Fruit fly (Drosophila melanogaster) whole organism, embryonic: Measurements from ENCODE around the gene 5-HT7.

Source experiments
- Ada2b ChIP-seq: fragments of 200-800 bp; sonication (Bioruptor generic); IDR thresholded peaks from 2 replicates; pipeline ENCODE4 v1.3.6; 2022; ENCODE audit warnings: missing biosample characterization, missing genetic modification characterization
- Aef1 ChIP-seq: fragments of 200-800 bp; sonication (Bioruptor generic); IDR thresholded peaks from 3 replicates; pipeline ENCODE4 v1.3.6; 2022; ENCODE audit warnings: missing biosample characterization, missing genetic modification characterization
- CG10366 ChIP-seq: fragments of 200-800 bp; sonication (Bioruptor generic); IDR thresholded peaks from 2 replicates; pipeline ENCODE4 v1.3.6; 2022; ENCODE audit warnings: missing biosample characterization, missing genetic modification characterization
- CG10654 ChIP-seq: fragments of 200-800 bp; sonication (Bioruptor generic); optimal IDR thresholded peaks from 2 replicates; lab custom pipeline; 2016; ENCODE audit warnings: missing biosample characterization, missing genetic modification characterization
- CG11085 ChIP-seq: fragments of 200-800 bp; sonication (Bioruptor generic); IDR thresholded peaks from 2 replicates; pipeline ENCODE4 v1.3.6; 2022; ENCODE audit warnings: missing biosample characterization, missing genetic modification characterization
- CG11456 ChIP-seq: fragments of 200-800 bp; sonication (Bioruptor generic); IDR thresholded peaks from 3 replicates; pipeline ENCODE4 v1.3.6; 2022; ENCODE audit warnings: missing biosample characterization, missing genetic modification characterization
- CG11696 ChIP-seq: fragments of 200-800 bp; sonication (Bioruptor generic); IDR thresholded peaks from 2 replicates; pipeline ENCODE4 v1.3.6; 2022; ENCODE audit warnings: missing biosample characterization, missing genetic modification characterization
- CG14441 ChIP-seq: fragments of 200-800 bp; sonication (Bioruptor generic); IDR thresholded peaks from 2 replicates; pipeline ENCODE4 v1.3.6; 2022; ENCODE audit warnings: missing biosample characterization, missing genetic modification characterization
- CG14667 ChIP-seq: fragments of 200-800 bp; sonication (Bioruptor generic); IDR thresholded peaks from 2 replicates; pipeline ENCODE4 v1.3.6; 2022; ENCODE audit warnings: missing biosample characterization, missing genetic modification characterization
- CG17912 ChIP-seq: fragments of 200-800 bp; sonication (Bioruptor generic); optimal IDR thresholded peaks from 2 replicates; lab custom pipeline; 2018; ENCODE audit warnings: missing biosample characterization, mild to moderate bottlenecking, missing genetic modification characterization
- CG2129 ChIP-seq: fragments of 200-800 bp; sonication (Bioruptor generic); IDR thresholded peaks from 2 replicates; pipeline ENCODE4 v1.3.6; 2022; ENCODE audit warnings: missing biosample characterization, missing genetic modification characterization; ENCODE audit not compliant: partially characterized antibody
- CG32532 ChIP-seq: fragments of 200-800 bp; sonication (Bioruptor generic); IDR thresholded peaks from 2 replicates; pipeline ENCODE4 v1.3.6; 2022; ENCODE audit warnings: missing biosample characterization, missing genetic modification characterization
- CG32772 ChIP-seq: fragments of 200-800 bp; sonication (Bioruptor generic); IDR thresholded peaks from 2 replicates; pipeline ENCODE4 v1.3.6; 2022; ENCODE audit warnings: missing biosample characterization, missing genetic modification characterization
- CG3281 ChIP-seq: fragments of 200-800 bp; sonication (Bioruptor generic); optimal IDR thresholded peaks from 3 replicates; lab custom pipeline; 2017; ENCODE audit warnings: missing biosample characterization, mild to moderate bottlenecking, missing genetic modification characterization
- CG33557 ChIP-seq: fragments of 200-800 bp; sonication (Bioruptor generic); optimal IDR thresholded peaks from 2 replicates; lab custom pipeline; 2019; ENCODE audit warnings: missing biosample characterization, mild to moderate bottlenecking, missing genetic modification characterization, moderate library complexity
- CG4730 ChIP-seq: fragments of 200-800 bp; sonication (Bioruptor generic); IDR thresholded peaks from 2 replicates; pipeline ENCODE4 v1.3.6; 2022; ENCODE audit warnings: missing biosample characterization, missing genetic modification characterization
- CG6765 ChIP-seq: fragments of 200-800 bp; sonication (Bioruptor generic); optimal IDR thresholded peaks from 3 replicates; lab custom pipeline; 2017; ENCODE audit warnings: missing biosample characterization, mild to moderate bottlenecking, missing genetic modification characterization
- CkIIα-i1 ChIP-seq: fragments of 200-800 bp; sonication (Bioruptor generic); IDR thresholded peaks from 2 replicates; pipeline ENCODE4 v1.3.6; 2022; ENCODE audit warnings: missing biosample characterization, missing genetic modification characterization
- D19B ChIP-seq: fragments of 200-800 bp; sonication (Bioruptor generic); optimal IDR thresholded peaks from 2 replicates; lab custom pipeline; 2017; ENCODE audit warnings: missing biosample characterization, mild to moderate bottlenecking, missing genetic modification characterization
- Doc2 ChIP-seq: fragments of 200-800 bp; sonication (Bioruptor generic); IDR thresholded peaks from 2 replicates; pipeline ENCODE4 v1.3.6; 2022; ENCODE audit warnings: missing biosample characterization, missing genetic modification characterization
- Ets65A ChIP-seq: fragments of 200-800 bp; sonication (Bioruptor generic); peaks from one replicate; lab custom pipeline; 2016; ENCODE audit warnings: missing biosample characterization, missing genetic modification characterization
- H2.0 ChIP-seq: fragments of 200-800 bp; sonication (Bioruptor generic); IDR thresholded peaks from 2 replicates; pipeline ENCODE4 v1.3.6; 2022; ENCODE audit warnings: missing biosample characterization, missing genetic modification characterization
- Hmr ChIP-seq: fragments of 200-800 bp; sonication (Bioruptor generic); optimal IDR thresholded peaks from 3 replicates; lab custom pipeline; 2017; ENCODE audit warnings: mild to moderate bottlenecking, missing biosample characterization, missing genetic modification reagents, missing genetic modification characterization
- Sox102F ChIP-seq: fragments of 200-800 bp; sonication (Bioruptor generic); optimal IDR thresholded peaks from 2 replicates; lab custom pipeline; 2018; ENCODE audit warnings: missing biosample characterization, mild to moderate bottlenecking, missing genetic modification characterization, moderate library complexity
- ac ChIP-seq: fragments of 200-800 bp; sonication (Bioruptor generic); optimal IDR thresholded peaks from 3 replicates; lab custom pipeline; 2017; ENCODE audit warnings: missing biosample characterization, mild to moderate bottlenecking, missing genetic modification characterization
- bbx ChIP-seq: fragments of 200-800 bp; sonication (Bioruptor generic); IDR thresholded peaks from 2 replicates; pipeline ENCODE4 v1.3.6; 2022; ENCODE audit warnings: missing biosample characterization, missing genetic modification characterization; ENCODE audit not compliant: partially characterized antibody
- caup ChIP-seq: fragments of 200-800 bp; sonication (Bioruptor generic); optimal IDR thresholded peaks from 3 replicates; lab custom pipeline; 2017; ENCODE audit warnings: missing biosample characterization, mild to moderate bottlenecking, missing genetic modification characterization, moderate library complexity; ENCODE audit not compliant: severe bottlenecking
- crol ChIP-seq: fragments of 200-800 bp; sonication (Bioruptor generic); IDR thresholded peaks from 2 replicates; pipeline ENCODE4 v1.3.6; 2022; ENCODE audit warnings: missing biosample characterization, missing genetic modification characterization
- fd96Cb ChIP-seq: fragments of 200-800 bp; sonication (Bioruptor generic); optimal IDR thresholded peaks from 2 replicates; lab custom pipeline; 2018; ENCODE audit warnings: missing biosample characterization, mild to moderate bottlenecking, missing genetic modification characterization, moderate library complexity
- gem ChIP-seq: fragments of 200-800 bp; sonication (Bioruptor generic); optimal IDR thresholded peaks from 2 replicates; lab custom pipeline; 2019; ENCODE audit warnings: missing biosample characterization, mild to moderate bottlenecking, missing genetic modification characterization, moderate library complexity
- ind ChIP-seq: fragments of 200-800 bp; sonication (Bioruptor generic); optimal IDR thresholded peaks from 3 replicates; lab custom pipeline; 2016; ENCODE audit warnings: missing biosample characterization, missing genetic modification characterization
- jing ChIP-seq: fragments of 200-800 bp; sonication (Bioruptor generic); optimal IDR thresholded peaks from 2 replicates; lab custom pipeline; 2018; ENCODE audit warnings: missing biosample characterization, mild to moderate bottlenecking, missing genetic modification characterization
- ken ChIP-seq: fragments of 200-800 bp; sonication (Bioruptor generic); IDR thresholded peaks from 3 replicates; pipeline ENCODE4 v1.3.6; 2022; ENCODE audit warnings: missing biosample characterization, missing genetic modification characterization
- lab ChIP-seq: fragments of 200-800 bp; sonication (Bioruptor generic); optimal IDR thresholded peaks from 3 replicates; lab custom pipeline; 2017; ENCODE audit warnings: missing biosample characterization, missing genetic modification characterization, mild to moderate bottlenecking, moderate library complexity, missing genetic modification reagents
- lmd ChIP-seq: fragments of 200-800 bp; sonication (Bioruptor generic); IDR thresholded peaks from 2 replicates; pipeline ENCODE4 v1.3.6; 2022; ENCODE audit warnings: missing biosample characterization, missing genetic modification characterization
- nmo ChIP-seq: fragments of 200-800 bp; sonication (Bioruptor generic); optimal IDR thresholded peaks from 2 replicates; lab custom pipeline; 2018; ENCODE audit warnings: missing biosample characterization, mild to moderate bottlenecking, missing genetic modification characterization, moderate library complexity
- pan ChIP-seq, 4 experiments: fragments of >200 bp in 3 of 4; fragments of 200-800 bp in 1 of 4; sonication (Bioruptor generic) in 1 of 4; optimal IDR thresholded peaks in 3 of 4; IDR thresholded peaks in 1 of 4; 2 replicates each; pipeline versions ENCODE4 v1.3.6 to Lab custom; 2017 to 2022; ENCODE audit warnings: missing biosample characterization in 2 of 4, missing genetic modification characterization in 2 of 4, mixed read lengths in 1 of 4
- row ChIP-seq: fragments of 200-800 bp; sonication (Bioruptor generic); IDR thresholded peaks from 3 replicates; pipeline ENCODE4 v1.3.6; 2022; ENCODE audit warnings: missing biosample characterization, missing genetic modification characterization
- slbo ChIP-seq: fragments of 200-800 bp; sonication (Bioruptor generic); IDR thresholded peaks from 2 replicates; pipeline ENCODE4 v1.3.6; 2022; ENCODE audit warnings: missing biosample characterization, missing genetic modification characterization
- sob ChIP-seq: fragments of 200-800 bp; sonication (Bioruptor generic); IDR thresholded peaks from 2 replicates; pipeline ENCODE4 v1.3.6; 2022; ENCODE audit warnings: missing biosample characterization, missing genetic modification characterization
- sr ChIP-seq: fragments of 200-800 bp; sonication (Bioruptor generic); IDR thresholded peaks from 3 replicates; pipeline ENCODE4 v1.3.6; 2022; ENCODE audit warnings: missing biosample characterization, missing genetic modification characterization
- tin ChIP-seq: fragments of 200-800 bp; sonication (Bioruptor generic); optimal IDR thresholded peaks from 3 replicates; lab custom pipeline; 2016; ENCODE audit warnings: missing biosample characterization, missing genetic modification characterization
- tio ChIP-seq: fragments of 200-800 bp; sonication (Bioruptor generic); optimal IDR thresholded peaks from 2 replicates; lab custom pipeline; 2017; ENCODE audit warnings: missing biosample characterization, missing genetic modification characterization, inconsistent platforms
- vvl ChIP-seq: fragments of 200-800 bp; sonication (Bioruptor generic); IDR thresholded peaks from 2 replicates; pipeline ENCODE4 v1.3.6; 2022; ENCODE audit warnings: missing biosample characterization, missing genetic modification characterization
- zen ChIP-seq: fragments of 200-800 bp; sonication (Bioruptor generic); optimal IDR thresholded peaks from 3 replicates; lab custom pipeline; 2018; ENCODE audit warnings: missing biosample characterization, mild to moderate bottlenecking, missing genetic modification characterization, moderate library complexity
- zfh1 ChIP-seq: fragments of 200-800 bp; sonication (Bioruptor generic); IDR thresholded peaks from 3 replicates; pipeline ENCODE4 v1.3.6; 2022; ENCODE audit warnings: missing biosample characterization, missing genetic modification characterization

5-HT7 gene

dm6 chr3R:31019662-31020061 is 3.0 kb upstream of the 5-HT7 start (continued):
- 0 out of 3 replicates have a peak, but pooled peaks have one; percentile 21 for TF ChIP-seq zfh1 (GFP tag; lab: Robert Waterston, UW)
- peak; percentile 33 for TF ChIP-seq nmo (GFP tag; lab: Kevin White, UChicago)
- 0 out of 3 replicates have a peak, but pooled peaks have one; percentile 28 for TF ChIP-seq ken (GFP tag; lab: Robert Waterston, UW)
- TF ChIP-seq tin (GFP tag; lab: Kevin White, UChicago) = no peak
- peak; percentile 2 for TF ChIP-seq fd96Cb (tag; lab: Kevin White, UChicago)
- TF ChIP-seq jing (GFP tag; lab: Kevin White, UChicago) = no peak
- 0 out of 2 replicates have a peak, but pooled peaks have one; percentile 16 for TF ChIP-seq CG11696 (GFP tag; lab: Robert Waterston, UW)
- TF ChIP-seq CkIIα-i1 (GFP tag; lab: Robert Waterston, UW) = no peak
- peak; percentile 57 for TF ChIP-seq gem
- peak; percentile 32; the same call in 1 of the 2 replicates for TF ChIP-seq Ada2b (GFP tag; lab: Robert Waterston, UW)
- TF ChIP-seq ind (GFP tag; lab: Kevin White, UChicago) = peak; percentile 6
- TF ChIP-seq CG17912 (GFP tag; lab: Kevin White, UChicago) = no peak
- peak; percentile 63 for TF ChIP-seq Ets65A
- TF ChIP-seq slbo = peak; percentile 69
- TF ChIP-seq CG10654 (GFP tag; lab: Kevin White, UChicago) = no peak
- no peak for TF ChIP-seq CG33557
- TF ChIP-seq CG3281 (GFP tag; lab: Kevin White, UChicago) = peak; percentile 11
- 0 out of 2 replicates have a peak, but pooled peaks have one; percentile 28 for TF ChIP-seq CG32772
- TF ChIP-seq sr (GFP tag; lab: Robert Waterston, UW) = no peak
- peak; percentile 49; the same call in 1 of the 3 replicates for TF ChIP-seq CG11456 (GFP tag; lab: Robert Waterston, UW)
- TF ChIP-seq CG32532 (GFP tag; lab: Robert Waterston, UW) = peak; percentile 70
- no peak for TF ChIP-seq zen (tag; lab: Kevin White, UChicago)
- no peak for TF ChIP-seq pan (optimal IDR thresholded peaks at IDR 0.05; lab: Kevin White, UChicago)
- peak in 1 of 2 experiments; percentile 50 for TF ChIP-seq pan (GFP tag; optimal IDR thresholded peaks at IDR 0.05 in 1 of 2, IDR thresholded peaks at IDR 0.05 in 1 of 2)
- TF ChIP-seq CG6765 (GFP tag; lab: Kevin White, UChicago) = no peak
- TF ChIP-seq vvl = peak; percentile 42; the same call in 1 of the 2 replicates
- TF ChIP-seq ac = no peak
- peak; percentile 50 for TF ChIP-seq Aef1
- peak; percentile 23; the same call in 1 of the 2 replicates for TF ChIP-seq lmd
- peak; percentile 6 for TF ChIP-seq caup (GFP tag; lab: Kevin White, UChicago)
- peak; percentile 34; the same call in 1 of the 2 replicates for TF ChIP-seq CG11085
- no peak for TF ChIP-seq crol (GFP tag; lab: Robert Waterston, UW)
- TF ChIP-seq CG14441 (GFP tag; lab: Robert Waterston, UW) = peak; percentile 52; the same call in 1 of the 2 replicates
- 0 out of 2 replicates have a peak, but pooled peaks have one; percentile 24 for TF ChIP-seq sob
- TF ChIP-seq row (GFP tag; lab: Robert Waterston, UW) = peak; percentile 69; the same call in 2 of the 3 replicates
- TF ChIP-seq H2.0 (GFP tag; lab: Robert Waterston, UW) = 0 out of 2 replicates have a peak, but pooled peaks have one; percentile 23
- 0 out of 2 replicates have a peak, but pooled peaks have one; percentile 13 for TF ChIP-seq CG14667 (GFP tag; lab: Robert Waterston, UW)
- peak; percentile 1 for TF ChIP-seq Hmr
- no peak for TF ChIP-seq CG2129 (GFP tag; lab: Robert Waterston, UW)
- peak; percentile 18 for TF ChIP-seq tio (GFP tag; lab: Kevin White, UChicago)
- TF ChIP-seq D19B (GFP tag; lab: Kevin White, UChicago) = peak; percentile 77
- no peak for TF ChIP-seq bbx (GFP tag; lab: Robert Waterston, UW)
- TF ChIP-seq Doc2 = no peak
- TF ChIP-seq Sox102F (GFP tag; lab: Kevin White, UChicago) = peak; percentile 50
- peak; percentile 24; the same call in 1 of the 2 replicates for TF ChIP-seq CG10366 (GFP tag; lab: Robert Waterston, UW)
- TF ChIP-seq CG4730 = 0 out of 2 replicates have a peak, but pooled peaks have one; percentile 18
- peak; percentile 61 for TF ChIP-seq lab (GFP tag; lab: Kevin White, UChicago)
